Worm (Caenorhabditis elegans) whole organism, L1 larva: ENCODE data around the gene K07H8.12.
A peak's percentile ranks its signal among the peaks of the same experiment; 100 is the strongest.

ENCODE experiments used
- C16A3.4 ChIP-seq: fragments of 150-350 bp; optimal IDR thresholded peaks from 2 replicates; lab custom pipeline; 2014; ENCODE audit warnings: missing biosample characterization, missing genetic modification characterization
- C34B4.2 ChIP-seq: sonication (generic microtip); optimal IDR thresholded peaks from 2 replicates; lab custom pipeline; 2017; ENCODE audit warnings: mild to moderate bottlenecking, missing genetic modification characterization, missing compliant biosample characterization
- aha-1 ChIP-seq: fragments of 150-350 bp; optimal IDR thresholded peaks from 2 replicates; lab custom pipeline; 2014; ENCODE audit warnings: missing biosample characterization, missing genetic modification characterization
- alr-1 ChIP-seq: fragments of 200-800 bp; sonication (Bioruptor generic); optimal IDR thresholded peaks from 2 replicates; lab custom pipeline; 2018; ENCODE audit warnings: borderline replicate concordance, mild to moderate bottlenecking, missing genetic modification characterization, missing compliant biosample characterization
- aly-2 ChIP-seq: fragments of 150-350 bp; optimal IDR thresholded peaks from 2 replicates; lab custom pipeline; 2014; ENCODE audit warnings: missing biosample characterization, missing genetic modification characterization
- ama-1 ChIP-seq: fragments of 150-350 bp; optimal IDR thresholded peaks from 2 replicates; lab custom pipeline; 2014
- blmp-1 ChIP-seq: fragments of 150-350 bp; optimal IDR thresholded peaks from 2 replicates; lab custom pipeline; 2014; ENCODE audit warnings: missing biosample characterization, missing genetic modification characterization
- ceh-82 ChIP-seq, 3 experiments: fragments of 150-350 bp in 1 of 3; sonication (generic microtip) in 2 of 3; optimal IDR thresholded peaks; 2 replicates each; lab custom pipeline; 2014 to 2017; ENCODE audit warnings: missing biosample characterization in 3 of 3, missing genetic modification characterization in 3 of 3
- ceh-90 ChIP-seq: sonication (generic microtip); optimal IDR thresholded peaks from 2 replicates; lab custom pipeline; 2016; ENCODE audit warnings: missing genetic modification characterization, missing compliant biosample characterization
- dpl-1 ChIP-seq, 3 experiments: fragments of 150-350 bp in 2 of 3; sonication (generic microtip) in 1 of 3; optimal IDR thresholded peaks; 2 replicates each; lab custom pipeline; 2014 to 2017; ENCODE audit warnings: missing biosample characterization in 3 of 3, missing genetic modification characterization in 3 of 3, missing genetic modification reagents in 3 of 3
- efl-1 ChIP-seq, 4 experiments: fragments of 150-350 bp; optimal IDR thresholded peaks in 3 of 4; peaks in 1 of 4; 1 replicate in 1 of 4; 2 replicates in 3 of 4; lab custom pipeline; 2014; ENCODE audit warnings: missing biosample characterization in 2 of 4, missing genetic modification characterization in 2 of 4, missing genetic modification reagents in 2 of 4
- efl-3 ChIP-seq: fragments of 200-800 bp; sonication (Bioruptor generic); optimal IDR thresholded peaks from 2 replicates; lab custom pipeline; 2018; ENCODE audit warnings: mild to moderate bottlenecking, missing genetic modification characterization, missing compliant biosample characterization
- egl-13 ChIP-seq: sonication (generic microtip); optimal IDR thresholded peaks from 2 replicates; lab custom pipeline; 2016; ENCODE audit warnings: missing genotype, missing genetic modification reagents, missing genetic modification characterization, missing compliant biosample characterization
- elt-3 ChIP-seq, 6 experiments: fragments of 150-350 bp in 1 of 6; sonication (generic microtip); optimal IDR thresholded peaks; 2 replicates each; lab custom pipeline; 2017 to 2018; ENCODE audit warnings: missing biosample characterization in 6 of 6, missing genetic modification characterization in 6 of 6, inconsistent platforms in 1 of 6
- fkh-8 ChIP-seq: sonication (generic microtip); optimal IDR thresholded peaks from 2 replicates; lab custom pipeline; 2016; ENCODE audit warnings: mild to moderate bottlenecking, missing genetic modification characterization, missing compliant biosample characterization
- fos-1 ChIP-seq: fragments of 150-350 bp; optimal IDR thresholded peaks from 2 replicates; lab custom pipeline; 2014; ENCODE audit warnings: missing biosample characterization, missing genetic modification characterization
- grh-1 ChIP-seq: fragments of 200-800 bp; sonication (Bioruptor generic); IDR thresholded peaks from 2 replicates; pipeline ENCODE4 v1.3.6; 2022; ENCODE audit warnings: missing genetic modification reagents, missing genetic modification characterization, missing compliant biosample characterization
- hlh-17 ChIP-seq: fragments of 200-800 bp; sonication (Bioruptor generic); optimal IDR thresholded peaks from 2 replicates; lab custom pipeline; 2018; ENCODE audit warnings: missing genetic modification characterization, mild to moderate bottlenecking, missing compliant biosample characterization, moderate library complexity, borderline replicate concordance
- hlh-4 ChIP-seq: sonication (generic microtip); optimal IDR thresholded peaks from 2 replicates; lab custom pipeline; 2016; ENCODE audit warnings: mild to moderate bottlenecking, missing genetic modification characterization, missing compliant biosample characterization
- irx-1 ChIP-seq: sonication (generic microtip); optimal IDR thresholded peaks from 2 replicates; lab custom pipeline; 2016; ENCODE audit warnings: missing genetic modification characterization, missing compliant biosample characterization
- jun-1 ChIP-seq: fragments of 150-350 bp; optimal IDR thresholded peaks from 2 replicates; lab custom pipeline; 2014; ENCODE audit warnings: missing biosample characterization, missing genetic modification reagents, missing genetic modification characterization
- lin-14 ChIP-seq: fragments of 200-800 bp; sonication (Bioruptor generic); optimal IDR thresholded peaks from 2 replicates; lab custom pipeline; 2018; ENCODE audit warnings: mild to moderate bottlenecking, missing genetic modification characterization, moderate library complexity, missing compliant biosample characterization
- lin-15B ChIP-seq: fragments of 150-350 bp; sonication (generic microtip); optimal IDR thresholded peaks from 3 replicates; lab custom pipeline; 2014; ENCODE audit warnings: missing biosample characterization, missing genetic modification characterization
- lin-35 ChIP-seq, 2 experiments: fragments of 150-350 bp; optimal IDR thresholded peaks; 2 replicates each; lab custom pipeline; 2014; ENCODE audit warnings: missing biosample characterization in 2 of 2, missing genetic modification characterization in 2 of 2, missing genetic modification reagents in 2 of 2
- lin-39 ChIP-seq: fragments of 150-350 bp; optimal IDR thresholded peaks from 2 replicates; lab custom pipeline; 2014; ENCODE audit warnings: missing biosample characterization, missing genetic modification reagents, missing genetic modification characterization
- lsy-2 ChIP-seq, 2 experiments: fragments of 150-350 bp; optimal IDR thresholded peaks; 2 replicates each; lab custom pipeline; 2014; ENCODE audit warnings: missing biosample characterization in 2 of 2, missing genetic modification characterization in 2 of 2
- mab-9 ChIP-seq: fragments of 200-800 bp; sonication (Bioruptor generic); IDR thresholded peaks from 2 replicates; pipeline ENCODE4 v1.3.6; 2022; ENCODE audit warnings: missing genetic modification reagents, missing genetic modification characterization, missing compliant biosample characterization
- nhr-12 ChIP-seq: sonication (generic microtip); optimal IDR thresholded peaks from 2 replicates; lab custom pipeline; 2017; ENCODE audit warnings: missing biosample characterization, missing genetic modification characterization
- nhr-19 ChIP-seq: fragments of 200-800 bp; sonication (Bioruptor generic); conservative IDR thresholded peaks from 2 replicates; pipeline ENCODE4 v1.3.6; 2022; ENCODE audit warnings: missing genetic modification characterization, missing compliant biosample characterization
- nhr-20 ChIP-seq: sonication (generic microtip); optimal IDR thresholded peaks from 2 replicates; lab custom pipeline; 2016; ENCODE audit warnings: mild to moderate bottlenecking, missing genetic modification characterization, missing compliant biosample characterization
- nhr-71 ChIP-seq: sonication (generic microtip); optimal IDR thresholded peaks from 2 replicates; lab custom pipeline; 2016; ENCODE audit warnings: mild to moderate bottlenecking, missing genetic modification characterization, moderate library complexity, missing compliant biosample characterization
- nhr-77 ChIP-seq: fragments of 150-350 bp; optimal IDR thresholded peaks from 2 replicates; lab custom pipeline; 2014; ENCODE audit warnings: missing biosample characterization, missing genetic modification characterization
- nhr-84 ChIP-seq: sonication (generic microtip); optimal IDR thresholded peaks from 2 replicates; lab custom pipeline; 2017; ENCODE audit warnings: missing biosample characterization, missing genetic modification characterization
- nhr-85 ChIP-seq: sonication (generic microtip); peaks from one replicate; lab custom pipeline; 2016; ENCODE audit warnings: missing genetic modification characterization, inconsistent platforms, missing compliant biosample characterization
- nhr-90 ChIP-seq: sonication (generic microtip); optimal IDR thresholded peaks from 2 replicates; lab custom pipeline; 2016; ENCODE audit warnings: mild to moderate bottlenecking, missing genetic modification characterization, missing compliant biosample characterization; ENCODE audit not compliant: poor library complexity
- pax-3 ChIP-seq: fragments of 200-800 bp; sonication (Bioruptor generic); optimal IDR thresholded peaks from 2 replicates; lab custom pipeline; 2018; ENCODE audit warnings: mild to moderate bottlenecking, missing genetic modification characterization, moderate library complexity, missing compliant biosample characterization
- rnt-1 ChIP-seq: sonication (generic microtip); optimal IDR thresholded peaks from 2 replicates; lab custom pipeline; 2016; ENCODE audit warnings: mild to moderate bottlenecking, missing genetic modification characterization, moderate library complexity, missing compliant biosample characterization
- skn-1 ChIP-seq: fragments of 150-350 bp; optimal IDR thresholded peaks from 2 replicates; lab custom pipeline; 2014; ENCODE audit warnings: missing biosample characterization, missing genetic modification characterization
- snu-23 ChIP-seq: sonication (generic microtip); optimal IDR thresholded peaks from 2 replicates; lab custom pipeline; 2016; ENCODE audit warnings: missing genetic modification characterization, missing compliant biosample characterization
- sox-4 ChIP-seq: sonication (generic microtip); optimal IDR thresholded peaks from 2 replicates; lab custom pipeline; 2016; ENCODE audit warnings: missing genetic modification characterization, missing compliant biosample characterization
- sup-37 ChIP-seq: fragments of 200-800 bp; sonication (Bioruptor generic); optimal IDR thresholded peaks from 2 replicates; lab custom pipeline; 2018; ENCODE audit warnings: mild to moderate bottlenecking, missing genetic modification characterization, missing compliant biosample characterization
- tbx-2 ChIP-seq: sonication (generic microtip); optimal IDR thresholded peaks from 2 replicates; lab custom pipeline; 2016; ENCODE audit warnings: missing genetic modification characterization, missing compliant biosample characterization
- tlp-1 ChIP-seq: fragments of 150-350 bp; optimal IDR thresholded peaks from 2 replicates; lab custom pipeline; 2014; ENCODE audit warnings: missing biosample characterization, missing genetic modification characterization
- unc-130 ChIP-seq: fragments of 150-350 bp; optimal IDR thresholded peaks from 2 replicates; lab custom pipeline; 2017; ENCODE audit warnings: missing biosample characterization, missing genetic modification characterization, inconsistent platforms
- unc-86 ChIP-seq: sonication (generic microtip); optimal IDR thresholded peaks from 2 replicates; lab custom pipeline; 2016; ENCODE audit warnings: missing genetic modification characterization, missing compliant biosample characterization
- xbp-1 ChIP-seq: sonication (generic microtip); optimal IDR thresholded peaks from 2 replicates; lab custom pipeline; 2016; ENCODE audit warnings: missing genetic modification characterization, missing compliant biosample characterization
- zag-1 ChIP-seq: fragments of 150-350 bp; optimal IDR thresholded peaks from 2 replicates; lab custom pipeline; 2014; ENCODE audit warnings: missing biosample characterization, missing genetic modification characterization
- zip-4 ChIP-seq: fragments of 200-800 bp; sonication (Bioruptor generic); optimal IDR thresholded peaks from 2 replicates; lab custom pipeline; 2018; ENCODE audit warnings: mild to moderate bottlenecking, missing genetic modification characterization, moderate library complexity, missing compliant biosample characterization
- ztf-4 ChIP-seq: fragments of 150-350 bp; optimal IDR thresholded peaks from 2 replicates; lab custom pipeline; 2014; ENCODE audit warnings: missing biosample characterization, missing genetic modification characterization

Gene K07H8.12

DNA sequence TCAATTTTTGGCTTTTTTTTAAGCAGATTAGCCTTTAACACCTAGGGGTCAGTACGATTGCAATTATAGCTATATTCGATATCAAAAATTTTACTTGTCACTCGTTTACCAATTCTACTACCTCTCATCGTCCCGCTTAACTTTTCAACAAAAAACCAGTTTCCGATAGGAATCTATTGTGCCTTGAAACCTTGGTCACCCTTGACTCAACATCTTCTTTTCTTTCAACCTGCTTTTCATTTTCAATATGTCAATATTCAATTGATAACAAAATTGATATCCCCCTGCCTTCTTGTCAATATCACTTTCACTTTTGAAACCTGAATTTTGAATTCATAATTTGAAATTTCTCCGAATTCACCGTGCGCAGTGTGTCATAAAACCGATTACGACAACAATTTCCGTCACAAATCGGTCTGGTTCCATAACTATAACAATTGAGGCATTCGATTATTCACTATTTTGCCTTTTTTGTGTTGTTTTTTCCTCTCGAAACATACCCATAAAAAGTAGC lies 26.2 kb upstream of the K07H8.12 start (continued):
- TF ChIP-seq hlh-4 (tag; lab: Kevin White, UChicago) = no peak
- TF ChIP-seq zip-4 = no peak
- no peak for TF ChIP-seq jun-1 (tag; lab: Kevin White, UChicago)
- TF ChIP-seq pax-3 (tag; lab: Kevin White, UChicago) = no peak
- TF ChIP-seq efl-3 (GFP tag; lab: Kevin White, UChicago) = no peak
- peak; percentile 18 for TF ChIP-seq snu-23
- TF ChIP-seq zag-1 (tag; lab: Kevin White, UChicago) = no peak
- TF ChIP-seq lin-35 (GFP tag; optimal IDR thresholded peaks at IDR 0.05; lab: Kevin White, UChicago) = no peak
- TF ChIP-seq fkh-8 (tag; lab: Kevin White, UChicago) = no peak
- no peak for TF ChIP-seq ztf-4 (tag; lab: Kevin White, UChicago)
- no peak for TF ChIP-seq mab-9 (GFP tag; lab: Robert Waterston, UW)
- TF ChIP-seq ama-1 (lab: Kevin White, UChicago) = no peak
- TF ChIP-seq lin-14 = peak; percentile 30
- TF ChIP-seq lin-15B = no peak
- no peak for TF ChIP-seq tbx-2 (tag; lab: Kevin White, UChicago)
- no peak for TF ChIP-seq nhr-90 (tag; lab: Kevin White, UChicago)
- TF ChIP-seq unc-86 = no peak
- no peak for TF ChIP-seq sup-37 (GFP tag; lab: Kevin White, UChicago)
- no peak for TF ChIP-seq alr-1 (tag; lab: Kevin White, UChicago)
- TF ChIP-seq, all 84 proteins: peak for 6

- TF ChIP-seq aly-2 (no peak), nhr-71 (tag; lab: Kevin White, UChicago) (peak; percentile 47), fos-1 (tag; lab: Kevin White, UChicago) (no peak), rnt-1 (tag; lab: Kevin White, UChicago) (no peak), lin-39 (tag; lab: Kevin White, UChicago) (no peak), nhr-90 (tag; lab: Kevin White, UChicago) (peak; percentile 20), ceh-90 (tag; lab: Kevin White, UChicago) (no peak), dpl-1 (GFP tag; optimal IDR thresholded peaks at IDR 0.05; lab: Kevin White, UChicago) (peak in 2 of 3 experiments; percentile 12 to 46), lin-35 (GFP tag; optimal IDR thresholded peaks at IDR 0.05; lab: Kevin White, UChicago) (peak; percentile 5 to 59), unc-130 (no peak), egl-13 (tag; lab: Kevin White, UChicago) (no peak), hlh-17 (GFP tag; lab: Kevin White, UChicago) (no peak), tbx-2 (tag; lab: Kevin White, UChicago) (peak; percentile 27), nhr-20 (tag; lab: Kevin White, UChicago) (peak; percentile 66), nhr-12 (no peak), ama-1 (lab: Kevin White, UChicago) (no peak), sup-37 (GFP tag; lab: Kevin White, UChicago) (no peak), alr-1 (tag; lab: Kevin White, UChicago) (no peak), blmp-1 (tag; lab: Kevin White, UChicago) (peak; percentile 71), skn-1 (tag; lab: Kevin White, UChicago) (no peak), efl-1 (optimal IDR thresholded peaks at IDR 0.05; lab: Kevin White, UChicago) (peak; percentile 16 to 51), efl-1 (GFP tag; optimal IDR thresholded peaks at IDR 0.05 in 1 of 2; lab: Kevin White, UChicago) (peak; percentile 2 to 93), nhr-85 (tag; lab: Kevin White, UChicago) (peak; percentile 79), C16A3.4 (no peak), snu-23 (peak; percentile 77), lin-14 (peak; percentile 76), aha-1 (tag; lab: Kevin White, UChicago) (no peak), nhr-84 (no peak), grh-1 (peak; percentile 63), sox-4 (tag; lab: Kevin White, UChicago) (no peak), ceh-82 (tag; optimal IDR thresholded peaks at IDR 0.05; lab: Kevin White, UChicago) (peak in 1 of 3 experiments; percentile 30), nhr-77 (peak; percentile 14), tlp-1 (no peak), elt-3 (tag; optimal IDR thresholded peaks at IDR 0.05; lab: Kevin White, UChicago) (peak in 4 of 6 experiments; percentile 17 to 65 (median 36)), C34B4.2 (tag; lab: Kevin White, UChicago) (no peak), irx-1 (tag; lab: Kevin White, UChicago) (no peak), mab-9 (GFP tag; lab: Robert Waterston, UW) (no peak), xbp-1 (tag; lab: Kevin White, UChicago) (no peak), nhr-19 (GFP tag; lab: Robert Waterston, UW) (0 out of 2 replicates have a peak, but pooled peaks have one; percentile 32), lsy-2 (tag; optimal IDR thresholded peaks at IDR 0.05; lab: Kevin White, UChicago) (peak in 1 of 2 experiments; percentile 45)
- TF ChIP-seq, all 84 proteins: peak for 17
Observed at ce11 chrIV:8301925-8302324, 25.4 kb upstream of the K07H8.12 start.
